Worm (Caenorhabditis elegans) whole organism, L2 larva: ENCODE results near the gene T12A7.6.

Experiments
- crh-2 ChIP-seq: sonication (generic microtip); optimal IDR thresholded peaks from 2 replicates; lab custom pipeline; 2017; ENCODE audit warnings: missing biosample characterization, missing genetic modification characterization
- unc-55 ChIP-seq: fragments of 150-350 bp; sonication (generic microtip); optimal IDR thresholded peaks from 3 replicates; lab custom pipeline; 2014; ENCODE audit warnings: missing biosample characterization, missing genetic modification reagents, missing genetic modification characterization

DNA sequence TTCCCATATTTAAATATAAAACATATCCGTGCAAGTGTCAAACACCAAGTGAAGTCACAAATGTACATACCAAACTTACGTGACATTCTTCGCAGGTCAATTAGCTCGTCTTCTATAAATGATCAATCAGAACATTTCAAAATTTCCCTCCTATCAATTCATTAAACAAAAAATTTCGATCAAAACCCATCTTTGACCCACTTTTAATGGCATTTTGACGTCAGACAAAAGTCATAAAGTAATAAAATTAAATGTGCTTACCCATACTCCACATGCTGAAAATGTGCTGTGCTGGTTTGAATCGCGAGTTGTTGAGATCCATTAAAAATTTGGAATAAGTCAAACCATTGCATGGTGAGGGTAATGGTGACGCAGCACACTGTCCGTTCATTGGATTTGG lies 20.7 kb downstream of the T12A7.6 start:
- TF ChIP-seq crh-2 (tag; lab: Kevin White, UChicago) (no peak), unc-55 (GFP tag; lab: Kevin White, UChicago) (no peak)
